Fruit fly (Drosophila melanogaster) whole organism, embryonic: ENCODE data around the gene Sgt1.

Source experiments
- CG10462 ChIP-seq: fragments of 200-800 bp; sonication (Bioruptor generic); optimal IDR thresholded peaks from 2 replicates; lab custom pipeline; 2016; ENCODE audit warnings: missing biosample characterization, missing genetic modification characterization
- CG12219 ChIP-seq: fragments of 200-800 bp; sonication (Bioruptor generic); optimal IDR thresholded peaks from 3 replicates; lab custom pipeline; 2018; ENCODE audit warnings: missing biosample characterization, mild to moderate bottlenecking, missing genetic modification characterization
- CG13287 ChIP-seq: fragments of 200-800 bp; sonication (Bioruptor generic); IDR thresholded peaks from 2 replicates; pipeline ENCODE4 v1.3.6; 2022; ENCODE audit warnings: missing biosample characterization, missing genetic modification characterization; ENCODE audit not compliant: partially characterized antibody
- CG14710 ChIP-seq: fragments of 200-800 bp; sonication (Bioruptor generic); optimal IDR thresholded peaks from 3 replicates; lab custom pipeline; 2019; ENCODE audit warnings: missing biosample characterization, mild to moderate bottlenecking, missing genetic modification characterization, moderate library complexity
- CG16779 ChIP-seq: fragments of 200-800 bp; sonication (Bioruptor generic); IDR thresholded peaks from 2 replicates; pipeline ENCODE4 v1.3.6; 2022; ENCODE audit warnings: missing biosample characterization, missing genetic modification characterization
- CG2678 ChIP-seq: fragments of 200-800 bp; sonication (Bioruptor generic); optimal IDR thresholded peaks from 3 replicates; lab custom pipeline; 2019; ENCODE audit warnings: missing biosample characterization, mild to moderate bottlenecking, missing genetic modification characterization, moderate library complexity
- CG32532 ChIP-seq: fragments of 200-800 bp; sonication (Bioruptor generic); IDR thresholded peaks from 2 replicates; pipeline ENCODE4 v1.3.6; 2022; ENCODE audit warnings: missing biosample characterization, missing genetic modification characterization
- CG3407 ChIP-seq: fragments of 200-800 bp; sonication (Bioruptor generic); optimal IDR thresholded peaks from 2 replicates; lab custom pipeline; 2018; ENCODE audit warnings: missing biosample characterization, mild to moderate bottlenecking, missing genetic modification characterization
- CG34376 ChIP-seq: fragments of 200-800 bp; sonication (Bioruptor generic); optimal IDR thresholded peaks from 2 replicates; lab custom pipeline; 2018; ENCODE audit warnings: missing biosample characterization, mild to moderate bottlenecking, missing genetic modification characterization
- CG5180 ChIP-seq: fragments of 200-800 bp; sonication (Bioruptor generic); optimal IDR thresholded peaks from 3 replicates; lab custom pipeline; 2017; ENCODE audit warnings: missing biosample characterization, missing genetic modification characterization, mild to moderate bottlenecking, moderate library complexity, missing genetic modification reagents
- CG6175 ChIP-seq: fragments of 200-800 bp; sonication (Bioruptor generic); IDR thresholded peaks from 3 replicates; pipeline ENCODE4 v1.3.6; 2022; ENCODE audit warnings: missing biosample characterization, missing genetic modification characterization
- CG6254 ChIP-seq: fragments of 200-800 bp; sonication (Bioruptor generic); optimal IDR thresholded peaks from 3 replicates; lab custom pipeline; 2017; ENCODE audit warnings: mild to moderate bottlenecking, missing biosample characterization, missing genetic modification reagents, missing genetic modification characterization
- CG6791 ChIP-seq: fragments of 200-800 bp; sonication (Bioruptor generic); IDR thresholded peaks from 3 replicates; pipeline ENCODE4 v1.3.6; 2022; ENCODE audit warnings: missing biosample characterization, missing genetic modification characterization; ENCODE audit not compliant: partially characterized antibody
- CG7556 ChIP-seq: fragments of 200-800 bp; sonication (Bioruptor generic); optimal IDR thresholded peaks from 2 replicates; lab custom pipeline; 2017; ENCODE audit warnings: missing biosample characterization, mild to moderate bottlenecking, missing genetic modification characterization
- CHES-1-like ChIP-seq: fragments of 200-800 bp; sonication (Bioruptor generic); optimal IDR thresholded peaks from 2 replicates; lab custom pipeline; 2016; ENCODE audit warnings: missing biosample characterization, missing genetic modification characterization
- Chrac-16 ChIP-seq: fragments of 200-800 bp; sonication (Bioruptor generic); optimal IDR thresholded peaks from 3 replicates; lab custom pipeline; 2016; ENCODE audit warnings: missing biosample characterization, missing genetic modification characterization
- CkIIα-i1 ChIP-seq: fragments of 200-800 bp; sonication (Bioruptor generic); IDR thresholded peaks from 2 replicates; pipeline ENCODE4 v1.3.6; 2022; ENCODE audit warnings: missing biosample characterization, missing genetic modification characterization
- D19B ChIP-seq: fragments of 200-800 bp; sonication (Bioruptor generic); optimal IDR thresholded peaks from 2 replicates; lab custom pipeline; 2017; ENCODE audit warnings: missing biosample characterization, mild to moderate bottlenecking, missing genetic modification characterization
- Dbx ChIP-seq: fragments of 200-800 bp; sonication (Bioruptor generic); IDR thresholded peaks from 3 replicates; pipeline ENCODE4 v1.3.6; 2022; ENCODE audit warnings: missing biosample characterization, missing genetic modification characterization
- E2f1 ChIP-seq: fragments of 200-800 bp; sonication (Bioruptor generic); IDR thresholded peaks from 2 replicates; pipeline ENCODE4 v1.3.6; 2022; ENCODE audit warnings: missing biosample characterization, missing genetic modification characterization
- H2.0 ChIP-seq: fragments of 200-800 bp; sonication (Bioruptor generic); IDR thresholded peaks from 2 replicates; pipeline ENCODE4 v1.3.6; 2022; ENCODE audit warnings: missing biosample characterization, missing genetic modification characterization
- HmgZ ChIP-seq: fragments of 200-800 bp; sonication (Bioruptor generic); optimal IDR thresholded peaks from 2 replicates; lab custom pipeline; 2018; ENCODE audit warnings: missing biosample characterization, mild to moderate bottlenecking, missing genetic modification characterization
- Hsf ChIP-seq: fragments of 200-800 bp; sonication (Bioruptor generic); optimal IDR thresholded peaks from 3 replicates; lab custom pipeline; 2016; ENCODE audit warnings: missing biosample characterization, missing genetic modification characterization
- MBD-R2 ChIP-seq: fragments of 200-800 bp; sonication (Bioruptor generic); IDR thresholded peaks from 2 replicates; pipeline ENCODE4 v1.3.6; 2022; ENCODE audit warnings: missing biosample characterization, missing genetic modification characterization
- Myb ChIP-seq: fragments of 200-800 bp; sonication (Bioruptor generic); optimal IDR thresholded peaks from 2 replicates; lab custom pipeline; 2016; ENCODE audit warnings: missing biosample characterization, missing genetic modification characterization
- Nf-YA ChIP-seq: fragments of 200-800 bp; sonication (Bioruptor generic); IDR thresholded peaks from 2 replicates; pipeline ENCODE4 v1.3.6; 2022; ENCODE audit warnings: missing biosample characterization, missing genetic modification characterization
- Nf-YB ChIP-seq: fragments of 200-800 bp; sonication (Bioruptor generic); optimal IDR thresholded peaks from 3 replicates; lab custom pipeline; 2019; ENCODE audit warnings: missing biosample characterization, mild to moderate bottlenecking, missing genetic modification characterization, moderate library complexity
- Nf-YC ChIP-seq: fragments of 200-800 bp; optimal IDR thresholded peaks from 3 replicates; lab custom pipeline; 2019; ENCODE audit warnings: missing biosample characterization, mild to moderate bottlenecking, missing genetic modification characterization, moderate library complexity
- Oli ChIP-seq: fragments of 200-800 bp; sonication (Bioruptor generic); optimal IDR thresholded peaks from 2 replicates; lab custom pipeline; 2018; ENCODE audit warnings: missing biosample characterization, mild to moderate bottlenecking, missing genetic modification characterization, moderate library complexity
- Optix ChIP-seq: fragments of 200-800 bp; sonication (Bioruptor generic); IDR thresholded peaks from 3 replicates; pipeline ENCODE4 v1.3.6; 2022; ENCODE audit warnings: missing biosample characterization, missing genetic modification characterization
- Rfx ChIP-seq: fragments of 200-800 bp; sonication (Bioruptor generic); IDR thresholded peaks from 2 replicates; pipeline ENCODE4 v1.3.6; 2022; ENCODE audit warnings: missing biosample characterization, missing genetic modification characterization
- Scr ChIP-seq: fragments of 200-800 bp; sonication (Bioruptor generic); IDR thresholded peaks from 2 replicates; pipeline ENCODE4 v1.3.6; 2022; ENCODE audit warnings: missing biosample characterization, missing genetic modification characterization; ENCODE audit not compliant: partially characterized antibody
- Sry-β ChIP-seq: fragments of 200-800 bp; sonication (Bioruptor generic); optimal IDR thresholded peaks from 2 replicates; lab custom pipeline; 2018; ENCODE audit warnings: missing biosample characterization, mild to moderate bottlenecking, missing genetic modification characterization, moderate library complexity
- abd-A ChIP-seq: fragments of 200-800 bp; sonication (Bioruptor generic); optimal IDR thresholded peaks from 3 replicates; lab custom pipeline; 2019; ENCODE audit warnings: missing biosample characterization, mild to moderate bottlenecking, missing genetic modification characterization, moderate library complexity
- ac ChIP-seq: fragments of 200-800 bp; sonication (Bioruptor generic); optimal IDR thresholded peaks from 3 replicates; lab custom pipeline; 2017; ENCODE audit warnings: missing biosample characterization, mild to moderate bottlenecking, missing genetic modification characterization
- crp ChIP-seq, 2 experiments: fragments of 200-800 bp; sonication (Bioruptor generic); optimal IDR thresholded peaks; 2 replicates in 1 of 2; 3 replicates in 1 of 2; lab custom pipeline; 2017; ENCODE audit warnings: missing biosample characterization in 2 of 2, missing genetic modification characterization in 2 of 2, mild to moderate bottlenecking in 1 of 2, moderate library complexity in 1 of 2
- cwo ChIP-seq: fragments of 200-800 bp; sonication (Bioruptor generic); optimal IDR thresholded peaks from 3 replicates; lab custom pipeline; 2017; ENCODE audit warnings: missing biosample characterization, missing genetic modification characterization, mild to moderate bottlenecking, moderate library complexity, missing genetic modification reagents
- eve ChIP-seq, 2 experiments: fragments of >200 bp; optimal IDR thresholded peaks; 2 replicates each; lab custom pipeline; 2017; ENCODE audit warnings: missing biosample characterization in 2 of 2, missing genetic modification characterization in 2 of 2
- gce ChIP-seq: fragments of 200-800 bp; sonication (Bioruptor generic); IDR thresholded peaks from 3 replicates; pipeline ENCODE4 v1.3.6; 2022; ENCODE audit warnings: missing biosample characterization, missing genetic modification characterization
- gro ChIP-seq: fragments of 200-800 bp; sonication (Bioruptor generic); optimal IDR thresholded peaks from 2 replicates; lab custom pipeline; 2016; ENCODE audit warnings: missing biosample characterization, missing genetic modification characterization
- hth ChIP-seq: fragments of >200 bp; optimal IDR thresholded peaks from 2 replicates; lab custom pipeline; 2017; ENCODE audit warnings: inconsistent platforms
- insv ChIP-seq, 2 experiments: fragments of 200-800 bp; sonication (Bioruptor generic); optimal IDR thresholded peaks; 3 replicates each; lab custom pipeline; 2016 to 2018; ENCODE audit warnings: missing biosample characterization in 2 of 2, missing genetic modification characterization in 2 of 2
- kah ChIP-seq: fragments of 200-800 bp; sonication (Bioruptor generic); optimal IDR thresholded peaks from 2 replicates; lab custom pipeline; 2018; ENCODE audit warnings: missing biosample characterization, mild to moderate bottlenecking, missing genetic modification characterization
- mirr ChIP-seq: fragments of 200-800 bp; sonication (Bioruptor generic); optimal IDR thresholded peaks from 3 replicates; lab custom pipeline; 2018; ENCODE audit warnings: missing biosample characterization, mild to moderate bottlenecking, missing genetic modification characterization
- nerfin-2 ChIP-seq: fragments of 200-800 bp; sonication (Bioruptor generic); IDR thresholded peaks from 2 replicates; pipeline ENCODE4 v1.3.6; 2022; ENCODE audit warnings: missing biosample characterization, missing genetic modification characterization; ENCODE audit not compliant: partially characterized antibody
- pan ChIP-seq, 4 experiments: fragments of >200 bp in 3 of 4; fragments of 200-800 bp in 1 of 4; sonication (Bioruptor generic) in 1 of 4; optimal IDR thresholded peaks in 3 of 4; IDR thresholded peaks in 1 of 4; 2 replicates each; pipeline versions ENCODE4 v1.3.6 to Lab custom; 2017 to 2022; ENCODE audit warnings: missing biosample characterization in 2 of 4, missing genetic modification characterization in 2 of 4, mixed read lengths in 1 of 4
- slp2 ChIP-seq: fragments of 200-800 bp; sonication (Bioruptor generic); optimal IDR thresholded peaks from 2 replicates; lab custom pipeline; 2016; ENCODE audit warnings: missing biosample characterization, missing genetic modification characterization
- sna ChIP-seq: fragments of 200-800 bp; sonication (Bioruptor generic); IDR thresholded peaks from 2 replicates; pipeline ENCODE4 v1.3.6; 2022; ENCODE audit warnings: missing biosample characterization, missing genetic modification characterization; ENCODE audit not compliant: partially characterized antibody
- sob ChIP-seq: fragments of 200-800 bp; sonication (Bioruptor generic); IDR thresholded peaks from 2 replicates; pipeline ENCODE4 v1.3.6; 2022; ENCODE audit warnings: missing biosample characterization, missing genetic modification characterization
- ssp ChIP-seq: fragments of 200-800 bp; sonication (Bioruptor generic); IDR thresholded peaks from 2 replicates; pipeline ENCODE4 v1.3.6; 2022; ENCODE audit warnings: missing biosample characterization, missing genetic modification characterization
- wor ChIP-seq: fragments of 200-800 bp; sonication (Bioruptor generic); IDR thresholded peaks from 2 replicates; pipeline ENCODE4 v1.3.6; 2022; ENCODE audit warnings: missing biosample characterization, missing genetic modification characterization

The Sgt1 gene

dm6 chr3R:8313038-8313437 lies 8.0 kb upstream of the Sgt1 start, which contains the start of gene CG7483 (continued):
- TF ChIP-seq CG12219 (no peak), gro (GFP tag; lab: Kevin White, UChicago) (no peak), CG3407 (no peak), CG13287 (GFP tag; lab: Robert Waterston, UW) (peak; percentile 95), CG6254 (GFP tag; lab: Kevin White, UChicago) (no peak), ssp (no peak), Dbx (GFP tag; lab: Robert Waterston, UW) (no peak), CG6791 (peak; percentile 90), CG6175 (GFP tag; lab: Robert Waterston, UW) (no peak), eve (GFP tag; optimal IDR thresholded peaks at IDR 0.05; lab: Kevin White, UChicago) (no peak), CG34376 (no peak), ac (no peak), CG32532 (GFP tag; lab: Robert Waterston, UW) (no peak), Myb (GFP tag; lab: Kevin White, UChicago) (peak; percentile 4), Nf-YB (no peak), CG16779 (GFP tag; lab: Robert Waterston, UW) (no peak), Chrac-16 (GFP tag; lab: Kevin White, UChicago) (no peak), insv (GFP tag; optimal IDR thresholded peaks at IDR 0.05; lab: Kevin White, UChicago) (peak in 1 of 2 experiments; percentile 30), HmgZ (tag; lab: Kevin White, UChicago) (no peak), CG7556 (GFP tag; lab: Kevin White, UChicago) (no peak), gce (GFP tag; lab: Robert Waterston, UW) (no peak), H2.0 (GFP tag; lab: Robert Waterston, UW) (no peak), Hsf (GFP tag; lab: Kevin White, UChicago) (no peak), E2f1 (GFP tag; lab: Robert Waterston, UW) (no peak), abd-A (tag; lab: Kevin White, UChicago) (no peak), Oli (no peak), CG2678 (tag; lab: Kevin White, UChicago) (no peak), nerfin-2 (GFP tag; lab: Robert Waterston, UW) (peak; percentile 79), MBD-R2 (GFP tag; lab: Robert Waterston, UW) (peak; percentile 62), CHES-1-like (no peak), kah (no peak), Nf-YA (GFP tag; lab: Robert Waterston, UW) (no peak), CG5180 (GFP tag; lab: Kevin White, UChicago) (no peak), slp2 (GFP tag; lab: Kevin White, UChicago) (no peak), Scr (GFP tag; lab: Robert Waterston, UW) (peak; percentile 81), CkIIα-i1 (no peak), Rfx (GFP tag; lab: Robert Waterston, UW) (no peak; the same call in 1 of the 2 replicates), sob (GFP tag; lab: Robert Waterston, UW) (no peak), sna (peak; percentile 78), D19B (GFP tag; lab: Kevin White, UChicago) (no peak), Nf-YC (tag; lab: Kevin White, UChicago) (peak; percentile 34), Sry-β (no peak), cwo (no peak), CG14710 (tag; lab: Kevin White, UChicago) (peak; percentile 55), crp (GFP tag; optimal IDR thresholded peaks at IDR 0.05; lab: Kevin White, UChicago) (no peak), hth (lab: Kevin White, UChicago) (no peak), CG10462 (GFP tag; lab: Kevin White, UChicago) (no peak), mirr (GFP tag; lab: Kevin White, UChicago) (no peak), pan (optimal IDR thresholded peaks at IDR 0.05; lab: Kevin White, UChicago) (no peak), pan (GFP tag; optimal IDR thresholded peaks at IDR 0.05 in 1 of 2, IDR thresholded peaks at IDR 0.05 in 1 of 2) (peak in 1 of 2 experiments; percentile 5), wor (GFP tag; lab: Robert Waterston, UW) (no peak), Optix (GFP tag; lab: Robert Waterston, UW) (no peak)
